Fruit fly (Drosophila melanogaster) whole organism, embryonic: Measurements from ENCODE around the gene IKKepsilon.

Experiments
- Adf1 ChIP-seq: fragments of 200-800 bp; sonication (Bioruptor generic); IDR thresholded peaks from 2 replicates; pipeline ENCODE4 v1.3.6; 2022; ENCODE audit warnings: missing biosample characterization, missing genetic modification characterization
- Awh ChIP-seq: fragments of 200-800 bp; sonication (Bioruptor generic); IDR thresholded peaks from 2 replicates; pipeline ENCODE4, ENCODE4 v1.3.6; 2022; ENCODE audit warnings: missing biosample characterization, missing genetic modification characterization
- CG10147 ChIP-seq: fragments of 200-800 bp; sonication (Bioruptor generic); optimal IDR thresholded peaks from 2 replicates; lab custom pipeline; 2019; ENCODE audit warnings: missing biosample characterization, mild to moderate bottlenecking, missing genetic modification characterization, moderate library complexity
- CG10543 ChIP-seq: fragments of 200-800 bp; sonication (Bioruptor generic); optimal IDR thresholded peaks from 3 replicates; lab custom pipeline; 2017; ENCODE audit warnings: missing biosample characterization, mild to moderate bottlenecking, missing genetic modification characterization, moderate library complexity
- CG11085 ChIP-seq: fragments of 200-800 bp; sonication (Bioruptor generic); IDR thresholded peaks from 2 replicates; pipeline ENCODE4 v1.3.6; 2022; ENCODE audit warnings: missing biosample characterization, missing genetic modification characterization
- CG11247 ChIP-seq: fragments of 200-800 bp; sonication (Bioruptor generic); IDR thresholded peaks from 2 replicates; pipeline ENCODE4 v1.3.6; 2022; ENCODE audit warnings: missing biosample characterization, missing genetic modification characterization
- CG12155 ChIP-seq: fragments of 200-800 bp; sonication (Bioruptor generic); optimal IDR thresholded peaks from 3 replicates; lab custom pipeline; 2016; ENCODE audit warnings: missing biosample characterization, missing genetic modification characterization
- CG1233 ChIP-seq: fragments of 200-800 bp; sonication (Bioruptor generic); optimal IDR thresholded peaks from 4 replicates; lab custom pipeline; 2018; ENCODE audit warnings: missing biosample characterization, mild to moderate bottlenecking, missing genetic modification characterization
- CG12391 ChIP-seq: fragments of 200-800 bp; sonication (Bioruptor generic); optimal IDR thresholded peaks from 3 replicates; lab custom pipeline; 2018; ENCODE audit warnings: missing biosample characterization, mild to moderate bottlenecking, missing genetic modification characterization, moderate library complexity
- CG15514 ChIP-seq: fragments of 200-800 bp; sonication (Bioruptor generic); optimal IDR thresholded peaks from 3 replicates; lab custom pipeline; 2017; ENCODE audit warnings: missing biosample characterization, missing genetic modification characterization, mild to moderate bottlenecking, moderate library complexity, missing genetic modification reagents
- CG15601 ChIP-seq: fragments of 200-800 bp; sonication (Bioruptor generic); optimal IDR thresholded peaks from 3 replicates; lab custom pipeline; 2019; ENCODE audit warnings: missing biosample characterization, mild to moderate bottlenecking, missing genetic modification characterization, moderate library complexity
- CG1603 ChIP-seq: fragments of 200-800 bp; sonication (Bioruptor generic); optimal IDR thresholded peaks from 2 replicates; lab custom pipeline; 2019; ENCODE audit warnings: missing biosample characterization, mild to moderate bottlenecking, missing genetic modification characterization, moderate library complexity
- CG16813 ChIP-seq: fragments of 200-800 bp; sonication (Bioruptor generic); IDR thresholded peaks from 3 replicates; pipeline ENCODE4 v1.3.6; 2022; ENCODE audit warnings: missing biosample characterization, missing genetic modification characterization; ENCODE audit not compliant: partially characterized antibody
- CG17612 ChIP-seq: fragments of 200-800 bp; sonication (Bioruptor generic); IDR thresholded peaks from 2 replicates; pipeline ENCODE4 v1.3.6; 2022; ENCODE audit warnings: missing biosample characterization, missing genetic modification characterization
- CG17829 ChIP-seq: fragments of 200-800 bp; optimal IDR thresholded peaks from 2 replicates; lab custom pipeline; 2019; ENCODE audit warnings: missing biosample characterization, mild to moderate bottlenecking, missing genetic modification characterization, moderate library complexity
- CG2678 ChIP-seq: fragments of 200-800 bp; sonication (Bioruptor generic); optimal IDR thresholded peaks from 3 replicates; lab custom pipeline; 2019; ENCODE audit warnings: missing biosample characterization, mild to moderate bottlenecking, missing genetic modification characterization, moderate library complexity
- CG32532 ChIP-seq: fragments of 200-800 bp; sonication (Bioruptor generic); IDR thresholded peaks from 2 replicates; pipeline ENCODE4 v1.3.6; 2022; ENCODE audit warnings: missing biosample characterization, missing genetic modification characterization
- CG3838 ChIP-seq: fragments of 200-800 bp; sonication (Bioruptor generic); optimal IDR thresholded peaks from 3 replicates; lab custom pipeline; 2016; ENCODE audit warnings: missing biosample characterization, missing genetic modification characterization
- CG42726 ChIP-seq: fragments of 200-800 bp; sonication (Bioruptor generic); IDR thresholded peaks from 2 replicates; pipeline ENCODE4 v1.3.6; 2022; ENCODE audit warnings: missing biosample characterization, missing genetic modification characterization; ENCODE audit not compliant: partially characterized antibody
- CG6272 ChIP-seq: fragments of 200-800 bp; sonication (Bioruptor generic); IDR thresholded peaks from 2 replicates; pipeline ENCODE4 v1.3.6; 2022; ENCODE audit warnings: missing biosample characterization, missing genetic modification characterization
- CG7372 ChIP-seq: fragments of 200-800 bp; sonication (Bioruptor generic); IDR thresholded peaks from 2 replicates; pipeline ENCODE4 v1.3.6; 2022; ENCODE audit warnings: missing biosample characterization, missing genetic modification characterization
- CG7839 ChIP-seq: fragments of 200-800 bp; sonication (Bioruptor generic); optimal IDR thresholded peaks from 3 replicates; lab custom pipeline; 2018; ENCODE audit warnings: missing biosample characterization, mild to moderate bottlenecking, missing genetic modification characterization, moderate library complexity
- CG8388 ChIP-seq: fragments of 200-800 bp; sonication (Bioruptor generic); optimal IDR thresholded peaks from 2 replicates; lab custom pipeline; 2019; ENCODE audit warnings: missing biosample characterization, mild to moderate bottlenecking, missing genetic modification characterization, moderate library complexity
- CG9876 ChIP-seq: fragments of 200-800 bp; sonication (Bioruptor generic); optimal IDR thresholded peaks from 2 replicates; lab custom pipeline; 2016; ENCODE audit warnings: missing biosample characterization, missing genetic modification characterization
- CkIIα-i1 ChIP-seq: fragments of 200-800 bp; sonication (Bioruptor generic); IDR thresholded peaks from 2 replicates; pipeline ENCODE4 v1.3.6; 2022; ENCODE audit warnings: missing biosample characterization, missing genetic modification characterization
- Dad ChIP-seq: fragments of 200-800 bp; sonication (Bioruptor generic); optimal IDR thresholded peaks from 3 replicates; lab custom pipeline; 2016; ENCODE audit warnings: missing biosample characterization, missing genetic modification characterization
- Dfd ChIP-seq, 2 experiments: fragments of >200 bp; optimal IDR thresholded peaks; 2 replicates each; lab custom pipeline; 2017; ENCODE audit warnings: missing biosample characterization in 2 of 2, missing genetic modification characterization in 2 of 2
- Gsc ChIP-seq: fragments of 200-800 bp; sonication (Bioruptor generic); IDR thresholded peaks from 2 replicates; pipeline ENCODE4 v1.3.6; 2022; ENCODE audit warnings: missing biosample characterization, missing genetic modification characterization
- HmgD ChIP-seq: fragments of 200-800 bp; sonication (Bioruptor generic); optimal IDR thresholded peaks from 3 replicates; lab custom pipeline; 2016; ENCODE audit warnings: missing biosample characterization, missing genetic modification characterization
- Hmx ChIP-seq: fragments of 200-800 bp; sonication (Bioruptor generic); optimal IDR thresholded peaks from 2 replicates; lab custom pipeline; 2016; ENCODE audit warnings: missing biosample characterization, missing genetic modification characterization
- Hr51 ChIP-seq, 2 experiments: fragments of 200-800 bp; sonication (Bioruptor generic); optimal IDR thresholded peaks; 2 replicates in 1 of 2; 3 replicates in 1 of 2; lab custom pipeline; 2016 to 2018; ENCODE audit warnings: missing biosample characterization in 2 of 2, missing genetic modification characterization in 2 of 2, mild to moderate bottlenecking in 1 of 2, moderate library complexity in 1 of 2
- MTF-1 ChIP-seq: fragments of 200-800 bp; sonication (Bioruptor generic); optimal IDR thresholded peaks from 2 replicates; lab custom pipeline; 2018; ENCODE audit warnings: missing biosample characterization, mild to moderate bottlenecking, missing genetic modification characterization, borderline replicate concordance
- NfI ChIP-seq: fragments of 200-800 bp; sonication (Bioruptor generic); optimal IDR thresholded peaks from 3 replicates; lab custom pipeline; 2018; ENCODE audit warnings: missing biosample characterization, mild to moderate bottlenecking, missing genetic modification characterization, moderate library complexity
- Sry-β ChIP-seq: fragments of 200-800 bp; sonication (Bioruptor generic); optimal IDR thresholded peaks from 2 replicates; lab custom pipeline; 2018; ENCODE audit warnings: missing biosample characterization, mild to moderate bottlenecking, missing genetic modification characterization, moderate library complexity
- Vsx1 ChIP-seq: fragments of 200-800 bp; sonication (Bioruptor generic); optimal IDR thresholded peaks from 2 replicates; lab custom pipeline; 2017; ENCODE audit warnings: missing biosample characterization, mild to moderate bottlenecking, missing genetic modification characterization, missing genetic modification reagents
- ap ChIP-seq: fragments of 200-800 bp; sonication (Bioruptor generic); IDR thresholded peaks from 2 replicates; pipeline ENCODE4 v1.3.6; 2022; ENCODE audit warnings: missing biosample characterization, missing genetic modification characterization
- bigmax ChIP-seq: fragments of 200-800 bp; sonication (Bioruptor generic); optimal IDR thresholded peaks from 2 replicates; lab custom pipeline; 2018; ENCODE audit warnings: missing biosample characterization, mild to moderate bottlenecking, missing genetic modification characterization
- caup ChIP-seq: fragments of 200-800 bp; sonication (Bioruptor generic); optimal IDR thresholded peaks from 3 replicates; lab custom pipeline; 2017; ENCODE audit warnings: missing biosample characterization, mild to moderate bottlenecking, missing genetic modification characterization, moderate library complexity; ENCODE audit not compliant: severe bottlenecking
- chm ChIP-seq: fragments of 200-800 bp; sonication (Bioruptor generic); IDR thresholded peaks from 2 replicates; pipeline ENCODE4 v1.3.6; 2022; ENCODE audit warnings: missing biosample characterization, missing genetic modification characterization
- crol ChIP-seq: fragments of 200-800 bp; sonication (Bioruptor generic); IDR thresholded peaks from 2 replicates; pipeline ENCODE4 v1.3.6; 2022; ENCODE audit warnings: missing biosample characterization, missing genetic modification characterization
- dm ChIP-seq: fragments of 200-800 bp; sonication (Bioruptor generic); optimal IDR thresholded peaks from 3 replicates; lab custom pipeline; 2016; ENCODE audit warnings: missing biosample characterization, missing genetic modification characterization
- dmrt99B ChIP-seq: fragments of 200-800 bp; sonication (Bioruptor generic); optimal IDR thresholded peaks from 2 replicates; lab custom pipeline; 2018; ENCODE audit warnings: missing biosample characterization, mild to moderate bottlenecking, missing genetic modification characterization, moderate library complexity
- emc ChIP-seq: fragments of 200-800 bp; sonication (Bioruptor generic); optimal IDR thresholded peaks from 2 replicates; lab custom pipeline; 2016; ENCODE audit warnings: missing biosample characterization, missing genetic modification characterization
- fd64A ChIP-seq: fragments of 200-800 bp; sonication (Bioruptor generic); optimal IDR thresholded peaks from 3 replicates; lab custom pipeline; 2018; ENCODE audit warnings: missing biosample characterization, mild to moderate bottlenecking, missing genetic modification characterization
- kay ChIP-seq: fragments of 200-800 bp; sonication (Bioruptor generic); optimal IDR thresholded peaks from 2 replicates; lab custom pipeline; 2016; ENCODE audit warnings: missing biosample characterization, missing genetic modification characterization
- luna ChIP-seq: fragments of 200-800 bp; sonication (Bioruptor generic); optimal IDR thresholded peaks from 2 replicates; lab custom pipeline; 2016; ENCODE audit warnings: missing biosample characterization, missing genetic modification characterization
- nmo ChIP-seq: fragments of 200-800 bp; sonication (Bioruptor generic); optimal IDR thresholded peaks from 2 replicates; lab custom pipeline; 2018; ENCODE audit warnings: missing biosample characterization, mild to moderate bottlenecking, missing genetic modification characterization, moderate library complexity
- sc ChIP-seq, 3 experiments: fragments of >200 bp in 2 of 3; fragments of 200-800 bp in 1 of 3; sonication (Bioruptor generic) in 1 of 3; optimal IDR thresholded peaks; 2 replicates in 2 of 3; 3 replicates in 1 of 3; lab custom pipeline; 2017; ENCODE audit warnings: mild to moderate bottlenecking in 1 of 3, missing biosample characterization in 1 of 3, missing genetic modification characterization in 1 of 3, missing genetic modification reagents in 1 of 3
- sens ChIP-seq: fragments of 200-800 bp; sonication (Bioruptor generic); peaks from one replicate; lab custom pipeline; 2016; ENCODE audit warnings: missing biosample characterization, missing genetic modification characterization
- sr ChIP-seq: fragments of 200-800 bp; sonication (Bioruptor generic); IDR thresholded peaks from 3 replicates; pipeline ENCODE4 v1.3.6; 2022; ENCODE audit warnings: missing biosample characterization, missing genetic modification characterization
- usp ChIP-seq: fragments of >200 bp; optimal IDR thresholded peaks from 2 replicates; lab custom pipeline; 2017; ENCODE audit warnings: missing biosample characterization, missing genetic modification characterization

The IKKepsilon gene

dm6 chr2L:20716077-20716476, 40.2 kb downstream of the IKKepsilon start (continued):
- TF ChIP-seq CG32532 (GFP tag; lab: Robert Waterston, UW) (no peak), dmrt99B (tag; lab: Kevin White, UChicago) (no peak), luna (GFP tag; lab: Kevin White, UChicago) (no peak), CG8388 (GFP tag; lab: Kevin White, UChicago) (peak; percentile 31), CG3838 (GFP tag; lab: Kevin White, UChicago) (no peak), Gsc (no peak), Sry-β (no peak), sens (peak; percentile 84), HmgD (no peak), Hmx (GFP tag; lab: Kevin White, UChicago) (no peak), CG11085 (no peak), CG7839 (no peak), CG11247 (no peak), Adf1 (GFP tag; lab: Robert Waterston, UW) (peak; percentile 94), crol (GFP tag; lab: Robert Waterston, UW) (no peak), dm (GFP tag; lab: Kevin White, UChicago) (peak; percentile 64), fd64A (peak; percentile 14), usp (GFP tag; lab: Kevin White, UChicago) (no peak), CG17612 (GFP tag; lab: Robert Waterston, UW) (no peak), CG1603 (peak; percentile 2), MTF-1 (GFP tag; lab: Kevin White, UChicago) (no peak), Awh (GFP tag; lab: Robert Waterston, UW) (no peak), CG6272 (GFP tag; lab: Robert Waterston, UW) (no peak), ap (GFP tag; lab: Robert Waterston, UW) (no peak), CG16813 (GFP tag; lab: Robert Waterston, UW) (0 out of 3 replicates have a peak, but pooled peaks have one; percentile 23), CG12391 (tag; lab: Kevin White, UChicago) (no peak), caup (GFP tag; lab: Kevin White, UChicago) (no peak), Vsx1 (GFP tag; lab: Kevin White, UChicago) (no peak), chm (GFP tag; lab: Robert Waterston, UW) (no peak; the same call in 1 of the 2 replicates), sr (GFP tag; lab: Robert Waterston, UW) (no peak), Dfd (GFP tag; optimal IDR thresholded peaks at IDR 0.05; lab: Kevin White, UChicago) (no peak), CG15514 (no peak), Hr51 (GFP tag; optimal IDR thresholded peaks at IDR 0.05; lab: Kevin White, UChicago) (no peak), nmo (GFP tag; lab: Kevin White, UChicago) (no peak), CG10147 (no peak), CG1233 (GFP tag; lab: Kevin White, UChicago) (no peak), CG42726 (no peak), CG15601 (tag; lab: Kevin White, UChicago) (peak; percentile 52), CG7372 (no peak), NfI (no peak), CG9876 (GFP tag; lab: Kevin White, UChicago) (no peak), CkIIα-i1 (GFP tag; lab: Robert Waterston, UW) (no peak), CG10543 (no peak), bigmax (GFP tag; lab: Kevin White, UChicago) (no peak), Dad (no peak), sc (optimal IDR thresholded peaks at IDR 0.05; lab: Kevin White, UChicago) (no peak), sc (GFP tag; optimal IDR thresholded peaks at IDR 0.05; lab: Kevin White, UChicago) (peak; percentile 12), kay (no peak), CG2678 (tag; lab: Kevin White, UChicago) (peak; percentile 16), CG12155 (GFP tag; lab: Kevin White, UChicago) (no peak), CG17829 (tag; lab: Kevin White, UChicago) (no peak), emc (no peak)
